Fruit fly (Drosophila melanogaster) whole organism, embryonic: ENCODE data around the gene Jhbp2.

Experiments
- CG17359 ChIP-seq: fragments of 200-800 bp; sonication (Bioruptor generic); optimal IDR thresholded peaks from 3 replicates; lab custom pipeline; 2018; ENCODE audit warnings: missing biosample characterization, mild to moderate bottlenecking, missing genetic modification characterization, moderate library complexity
- CG18262 ChIP-seq: fragments of 200-800 bp; optimal IDR thresholded peaks from 3 replicates; lab custom pipeline; 2019; ENCODE audit warnings: missing biosample characterization, mild to moderate bottlenecking, missing genetic modification characterization, moderate library complexity
- Doc2 ChIP-seq: fragments of 200-800 bp; sonication (Bioruptor generic); IDR thresholded peaks from 2 replicates; pipeline ENCODE4 v1.3.6; 2022; ENCODE audit warnings: missing biosample characterization, missing genetic modification characterization
- MESR4 ChIP-seq: fragments of 200-800 bp; sonication (Bioruptor generic); optimal IDR thresholded peaks from 2 replicates; lab custom pipeline; 2018; ENCODE audit warnings: missing biosample characterization, mild to moderate bottlenecking, missing genetic modification characterization, moderate library complexity
- Neu2 ChIP-seq: fragments of 200-800 bp; sonication (Bioruptor generic); optimal IDR thresholded peaks from 3 replicates; lab custom pipeline; 2016; ENCODE audit warnings: missing biosample characterization, missing genetic modification characterization, borderline replicate concordance
- Tbp ChIP-seq: fragments of >200 bp; optimal IDR thresholded peaks from 2 replicates; lab custom pipeline; 2018; ENCODE audit warnings: missing biosample characterization, missing genetic modification characterization
- Xbp1 ChIP-seq: fragments of 200-800 bp; sonication (Bioruptor generic); optimal IDR thresholded peaks from 3 replicates; lab custom pipeline; 2016; ENCODE audit warnings: missing biosample characterization, mild to moderate bottlenecking, missing genetic modification characterization
- ara ChIP-seq: fragments of 200-800 bp; sonication (Bioruptor generic); IDR thresholded peaks from 2 replicates; pipeline ENCODE4 v1.3.6; 2022; ENCODE audit warnings: missing biosample characterization, missing genetic modification characterization
- jigr1 ChIP-seq: fragments of 200-800 bp; sonication (Bioruptor generic); IDR thresholded peaks from 3 replicates; pipeline ENCODE4 v1.3.6; 2022; ENCODE audit warnings: missing biosample characterization, missing genetic modification characterization
- klu ChIP-seq: fragments of 200-800 bp; sonication (Bioruptor generic); IDR thresholded peaks from 2 replicates; pipeline ENCODE4 v1.3.6; 2022; ENCODE audit warnings: missing biosample characterization, missing genetic modification characterization
- sqz ChIP-seq: fragments of 200-800 bp; sonication (Bioruptor generic); optimal IDR thresholded peaks from 3 replicates; lab custom pipeline; 2018; ENCODE audit warnings: missing biosample characterization, mild to moderate bottlenecking, missing genetic modification characterization

DNA sequence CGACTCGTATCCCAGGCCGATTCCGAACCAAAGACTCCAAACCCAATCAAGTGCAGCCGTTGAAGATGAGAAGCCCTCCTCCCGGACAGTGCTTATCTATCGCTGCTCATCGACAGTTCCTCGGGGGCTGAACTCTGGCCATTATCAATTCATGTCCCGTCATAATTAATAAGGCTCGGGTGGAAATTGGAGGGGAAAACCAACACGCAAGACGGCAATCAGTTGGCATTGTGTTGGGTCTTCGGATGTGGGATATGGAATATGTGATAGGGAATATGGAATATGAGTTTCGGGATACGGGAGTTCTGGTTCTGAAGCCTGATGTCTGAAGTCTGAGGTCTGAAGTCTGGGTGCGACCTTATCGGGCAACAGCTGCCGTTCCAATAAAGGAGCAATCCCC is 32.2 kb upstream of the Jhbp2 start:
- no peak for TF ChIP-seq Xbp1 (GFP tag; lab: Kevin White, UChicago)
- TF ChIP-seq ara (GFP tag; lab: Robert Waterston, UW), result no peak
- no peak for TF ChIP-seq Doc2 (GFP tag; lab: Robert Waterston, UW)
- no peak for TF ChIP-seq Neu2
- TF ChIP-seq CG17359 (tag; lab: Kevin White, UChicago), result no peak
- no peak for TF ChIP-seq MESR4
- TF ChIP-seq CG18262 (tag; lab: Kevin White, UChicago), result no peak
- TF ChIP-seq sqz (GFP tag; lab: Kevin White, UChicago), result no peak
- TF ChIP-seq jigr1, result no peak
- no peak for TF ChIP-seq Tbp (GFP tag; lab: Kevin White, UChicago)
- no peak for TF ChIP-seq klu (GFP tag; lab: Robert Waterston, UW)
